Worm (Caenorhabditis elegans) whole organism, late embryonic: ENCODE measurements around the gene E02C12.11.
A peak's percentile ranks its signal among the peaks of the same experiment; 100 is the strongest.

Experiments used
- C38D4.7 ChIP-seq: fragments of 200-800 bp; sonication (Bioruptor generic); optimal IDR thresholded peaks from 2 replicates; lab custom pipeline; 2018; ENCODE audit warnings: mild to moderate bottlenecking, missing genetic modification characterization, moderate library complexity, missing compliant biosample characterization
- F13H6.1 ChIP-seq: sonication (generic microtip); optimal IDR thresholded peaks from 2 replicates; lab custom pipeline; 2016; ENCODE audit warnings: missing genetic modification characterization, missing compliant biosample characterization
- K02D7.2 ChIP-seq: sonication (generic microtip); optimal IDR thresholded peaks from 2 replicates; lab custom pipeline; 2017; ENCODE audit warnings: mild to moderate bottlenecking, missing genetic modification characterization, missing compliant biosample characterization
- K09A11.1 ChIP-seq: sonication (generic microtip); optimal IDR thresholded peaks from 2 replicates; lab custom pipeline; 2017; ENCODE audit warnings: antibody characterized with exemption, mild to moderate bottlenecking, missing genetic modification characterization, missing compliant biosample characterization; ENCODE audit not compliant: insufficient read depth
- T23F11.4 ChIP-seq: fragments of 200-800 bp; sonication (Bioruptor generic); optimal IDR thresholded peaks from 2 replicates; lab custom pipeline; 2018; ENCODE audit warnings: mild to moderate bottlenecking, missing genetic modification characterization, missing compliant biosample characterization
- ahr-1 ChIP-seq: sonication (generic microtip); optimal IDR thresholded peaks from 2 replicates; lab custom pipeline; 2016; ENCODE audit warnings: missing genetic modification characterization, missing compliant biosample characterization
- ama-1 ChIP-seq: fragments of 150-350 bp; optimal IDR thresholded peaks from 2 replicates; lab custom pipeline; 2014
- ceh-18 ChIP-seq: sonication (generic microtip); optimal IDR thresholded peaks from 2 replicates; lab custom pipeline; 2016; ENCODE audit warnings: missing genetic modification characterization, missing compliant biosample characterization
- ceh-2 ChIP-seq: sonication (generic microtip); optimal IDR thresholded peaks from 2 replicates; lab custom pipeline; 2016; ENCODE audit warnings: missing genotype, missing genetic modification characterization, missing compliant biosample characterization
- ceh-22 ChIP-seq: sonication (generic microtip); optimal IDR thresholded peaks from 2 replicates; lab custom pipeline; 2017; ENCODE audit warnings: missing biosample characterization, missing genetic modification characterization
- ceh-24 ChIP-seq: sonication (generic microtip); optimal IDR thresholded peaks from 2 replicates; lab custom pipeline; 2016; ENCODE audit warnings: mild to moderate bottlenecking, missing genetic modification characterization, missing compliant biosample characterization
- ceh-45 ChIP-seq: fragments of 200-800 bp; sonication (Bioruptor generic); IDR thresholded peaks from 2 replicates; pipeline ENCODE4 v1.3.6; 2022; ENCODE audit warnings: missing genetic modification reagents, missing genetic modification characterization, missing compliant biosample characterization
- ceh-48 ChIP-seq: sonication (generic microtip); optimal IDR thresholded peaks from 2 replicates; lab custom pipeline; 2016; ENCODE audit warnings: missing genetic modification characterization, inconsistent platforms, missing compliant biosample characterization
- ceh-9 ChIP-seq: sonication (generic microtip); optimal IDR thresholded peaks from 2 replicates; lab custom pipeline; 2016; ENCODE audit warnings: mild to moderate bottlenecking, missing genetic modification characterization, inconsistent platforms, missing compliant biosample characterization
- che-1 ChIP-seq: sonication (generic microtip); optimal IDR thresholded peaks from 2 replicates; lab custom pipeline; 2016; ENCODE audit warnings: mild to moderate bottlenecking, missing genetic modification characterization, missing compliant biosample characterization
- dmd-4 ChIP-seq: sonication (generic microtip); optimal IDR thresholded peaks from 2 replicates; lab custom pipeline; 2016; ENCODE audit warnings: borderline replicate concordance, missing genetic modification characterization, missing compliant biosample characterization
- dve-1 ChIP-seq: sonication (generic microtip); optimal IDR thresholded peaks from 2 replicates; lab custom pipeline; 2017; ENCODE audit warnings: antibody characterized with exemption, mild to moderate bottlenecking, missing genetic modification characterization, missing compliant biosample characterization
- elt-4 ChIP-seq: sonication (generic microtip); optimal IDR thresholded peaks from 2 replicates; lab custom pipeline; 2016; ENCODE audit warnings: missing genetic modification characterization, missing compliant biosample characterization
- ets-4 ChIP-seq: sonication (generic microtip); optimal IDR thresholded peaks from 2 replicates; lab custom pipeline; 2016; ENCODE audit warnings: missing genetic modification characterization, missing compliant biosample characterization
- eyg-1 ChIP-seq: sonication (generic microtip); optimal IDR thresholded peaks from 2 replicates; lab custom pipeline; 2016; ENCODE audit warnings: missing genotype, missing genetic modification characterization, missing compliant biosample characterization
- gmeb-2 ChIP-seq: sonication (generic microtip); optimal IDR thresholded peaks from 2 replicates; lab custom pipeline; 2016; ENCODE audit warnings: missing genetic modification characterization, inconsistent platforms, missing compliant biosample characterization
- hlh-13 ChIP-seq: fragments of 200-800 bp; sonication (Bioruptor generic); optimal IDR thresholded peaks from 2 replicates; lab custom pipeline; 2018; ENCODE audit warnings: mild to moderate bottlenecking, missing genetic modification characterization, missing compliant biosample characterization
- hlh-15 ChIP-seq: sonication (generic microtip); optimal IDR thresholded peaks from 2 replicates; lab custom pipeline; 2016; ENCODE audit warnings: missing genetic modification characterization, missing compliant biosample characterization
- hlh-6 ChIP-seq: sonication (generic microtip); optimal IDR thresholded peaks from 2 replicates; lab custom pipeline; 2016; ENCODE audit warnings: missing genotype, missing genetic modification characterization, missing compliant biosample characterization
- hlh-8 ChIP-seq: sonication (generic microtip); optimal IDR thresholded peaks from 2 replicates; lab custom pipeline; 2016; ENCODE audit warnings: missing genotype, missing genetic modification characterization, missing compliant biosample characterization
- lin-11 ChIP-seq: fragments of 200-800 bp; sonication (Bioruptor generic); optimal IDR thresholded peaks from 2 replicates; lab custom pipeline; 2018; ENCODE audit warnings: mild to moderate bottlenecking, missing genetic modification characterization, missing compliant biosample characterization
- nfya-1 ChIP-seq: sonication (generic microtip); optimal IDR thresholded peaks from 2 replicates; lab custom pipeline; 2017; ENCODE audit warnings: missing genetic modification characterization, mild to moderate bottlenecking, missing compliant biosample characterization, antibody characterized with exemption, moderate library complexity
- nhr-232 ChIP-seq: sonication (generic microtip); optimal IDR thresholded peaks from 2 replicates; lab custom pipeline; 2016; ENCODE audit warnings: missing genetic modification characterization, missing compliant biosample characterization
- odd-2 ChIP-seq: sonication (generic microtip); optimal IDR thresholded peaks from 2 replicates; lab custom pipeline; 2017; ENCODE audit warnings: antibody characterized with exemption, mild to moderate bottlenecking, missing genetic modification characterization, missing compliant biosample characterization
- pag-3 ChIP-seq: sonication (generic microtip); optimal IDR thresholded peaks from 2 replicates; lab custom pipeline; 2016; ENCODE audit warnings: missing compliant biosample characterization, missing genetic modification characterization, borderline replicate concordance
- pat-9 ChIP-seq: fragments of 200-800 bp; sonication (Bioruptor generic); optimal IDR thresholded peaks from 2 replicates; lab custom pipeline; 2018; ENCODE audit warnings: mild to moderate bottlenecking, missing genetic modification characterization, moderate library complexity, missing compliant biosample characterization
- pax-1 ChIP-seq: fragments of 150-350 bp; optimal IDR thresholded peaks from 2 replicates; lab custom pipeline; 2014; ENCODE audit warnings: missing biosample characterization, missing genetic modification characterization
- pha-2 ChIP-seq: sonication (generic microtip); optimal IDR thresholded peaks from 2 replicates; lab custom pipeline; 2017; ENCODE audit warnings: mild to moderate bottlenecking, missing genetic modification characterization, missing compliant biosample characterization
- pha-4 ChIP-seq: fragments of 150-350 bp; optimal IDR thresholded peaks from 2 replicates; lab custom pipeline; 2018; ENCODE audit warnings: missing biosample characterization, missing genetic modification reagents, missing genetic modification characterization
- pqm-1 ChIP-seq: sonication (generic microtip); optimal IDR thresholded peaks from 2 replicates; lab custom pipeline; 2016; ENCODE audit warnings: missing genetic modification characterization, missing compliant biosample characterization
- pros-1 ChIP-seq: fragments of 150-350 bp; optimal IDR thresholded peaks from 2 replicates; lab custom pipeline; 2014; ENCODE audit warnings: missing biosample characterization, missing genetic modification reagents, missing genetic modification characterization
- ref-2 ChIP-seq: sonication (generic microtip); optimal IDR thresholded peaks from 2 replicates; lab custom pipeline; 2016; ENCODE audit warnings: missing genetic modification characterization, missing compliant biosample characterization
- sdc-2 ChIP-seq: sonication (generic microtip); optimal IDR thresholded peaks from 2 replicates; lab custom pipeline; 2016; ENCODE audit warnings: missing genotype, missing genetic modification characterization, missing compliant biosample characterization
- sox-2 ChIP-seq: fragments of 200-800 bp; sonication (Bioruptor generic); IDR thresholded peaks from 2 replicates; pipeline ENCODE4 v1.3.6; 2022; ENCODE audit warnings: missing genetic modification reagents, missing genetic modification characterization, missing compliant biosample characterization
- sox-4 ChIP-seq: sonication (generic microtip); optimal IDR thresholded peaks from 2 replicates; lab custom pipeline; 2017; ENCODE audit warnings: mild to moderate bottlenecking, missing genetic modification characterization, inconsistent platforms, missing compliant biosample characterization
- tbx-7 ChIP-seq: sonication (generic microtip); optimal IDR thresholded peaks from 2 replicates; lab custom pipeline; 2016; ENCODE audit warnings: missing genotype, missing genetic modification characterization, missing compliant biosample characterization
- unc-3 ChIP-seq, 2 experiments: fragments of 200-800 bp in 1 of 2; sonication (Bioruptor generic) in 1 of 2; sonication (generic microtip) in 1 of 2; conservative IDR thresholded peaks in 1 of 2; optimal IDR thresholded peaks in 1 of 2; 2 replicates each; pipeline versions ENCODE4 v1.3.6 to Lab custom; 2016 to 2022; ENCODE audit warnings: missing compliant biosample characterization in 2 of 2, missing genetic modification characterization in 2 of 2, missing genetic modification reagents in 1 of 2
- unc-55 ChIP-seq: sonication (generic microtip); optimal IDR thresholded peaks from 2 replicates; lab custom pipeline; 2017; ENCODE audit warnings: missing biosample characterization, missing genetic modification reagents, missing genetic modification characterization
- ztf-16 ChIP-seq: sonication (generic microtip); optimal IDR thresholded peaks from 2 replicates; lab custom pipeline; 2017; ENCODE audit warnings: missing genetic modification characterization, missing compliant biosample characterization

The E02C12.11 gene

DNA sequence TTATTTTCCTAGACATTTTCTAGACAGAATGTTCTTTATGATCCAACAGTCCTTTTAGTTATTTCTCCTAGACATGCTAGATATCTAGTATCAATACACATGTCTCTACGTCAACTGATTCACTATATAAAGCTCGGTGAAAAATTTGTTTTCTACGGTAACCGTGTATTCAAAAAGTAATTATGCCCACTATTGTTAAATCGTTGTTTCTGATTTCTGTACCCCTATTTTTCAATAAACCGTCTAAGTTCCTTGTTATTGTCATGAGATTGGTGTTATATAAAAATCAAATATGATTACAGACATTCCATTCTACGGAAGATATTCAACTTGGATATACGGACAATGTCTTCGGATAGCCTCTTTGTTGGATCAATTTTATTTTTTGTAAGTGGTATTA, 26.8 kb downstream of the E02C12.11 start, which contains the start of gene srx-46:
Gene srx-46 (plus strand): TSS at position 301 of the 400 bp plus-strand sequence.
- TF ChIP-seq nhr-232 (no peak), unc-55 (no peak), K02D7.2 (tag; lab: Kevin White, UChicago) (no peak), ceh-48 (tag; lab: Kevin White, UChicago) (no peak), ceh-22 (no peak), lin-11 (no peak), pros-1 (tag; lab: Kevin White, UChicago) (no peak), ama-1 (lab: Kevin White, UChicago) (no peak), ceh-45 (GFP tag; lab: Robert Waterston, UW) (no peak), hlh-6 (tag; lab: Kevin White, UChicago) (no peak), tbx-7 (tag; lab: Kevin White, UChicago) (no peak), che-1 (tag; lab: Kevin White, UChicago) (no peak), ztf-16 (tag; lab: Kevin White, UChicago) (no peak), ceh-2 (tag; lab: Kevin White, UChicago) (no peak), dve-1 (tag; lab: Kevin White, UChicago) (no peak), hlh-15 (tag; lab: Kevin White, UChicago) (no peak)
- TF ChIP-seq, all 69 proteins: peak for 0

ce11 chrV:9349687-9350086, 30.0 kb downstream of the E02C12.11 start, which contains the start of gene srx-47:
TSS of gene srx-47 (plus strand) at chrV:9349987.
- no peak for TF ChIP-seq F13H6.1 (tag; lab: Kevin White, UChicago)
- no peak for TF ChIP-seq hlh-6 (tag; lab: Kevin White, UChicago)
- TF ChIP-seq ceh-18 (tag; lab: Kevin White, UChicago): no peak
- TF ChIP-seq ama-1 (lab: Kevin White, UChicago): no peak
- TF ChIP-seq pha-4 (tag; lab: Kevin White, UChicago): no peak
- TF ChIP-seq unc-3 (GFP tag; conservative IDR thresholded peaks at IDR 0.05; lab: Robert Waterston, UW): no peak
- TF ChIP-seq unc-3 (tag; optimal IDR thresholded peaks at IDR 0.05; lab: Kevin White, UChicago): no peak
- no peak for TF ChIP-seq elt-4 (tag; lab: Kevin White, UChicago)
- TF ChIP-seq hlh-15 (tag; lab: Kevin White, UChicago): no peak
- no peak for TF ChIP-seq ceh-48 (tag; lab: Kevin White, UChicago)
- TF ChIP-seq tbx-7 (tag; lab: Kevin White, UChicago): no peak
- TF ChIP-seq odd-2 (tag; lab: Kevin White, UChicago): no peak
- no peak for TF ChIP-seq ztf-16 (tag; lab: Kevin White, UChicago)
- TF ChIP-seq K02D7.2 (tag; lab: Kevin White, UChicago): no peak
- no peak for TF ChIP-seq hlh-13
- no peak for TF ChIP-seq nfya-1 (tag; lab: Kevin White, UChicago)
- no peak for TF ChIP-seq gmeb-2 (tag; lab: Kevin White, UChicago)
- no peak for TF ChIP-seq lin-11
- no peak for TF ChIP-seq ref-2
- no peak for TF ChIP-seq pha-2 (tag; lab: Kevin White, UChicago)
- TF ChIP-seq, all 69 proteins: peak for 0

ce11 chrV:9346804-9347203, 32.9 kb downstream of the E02C12.11 start, which contains the start of the genes K07B1.7 and try-5:
TSS of gene K07B1.7 (minus strand) at chrV:9346962.
TSS of gene try-5 (plus strand) at chrV:9347044.
- no peak for TF ChIP-seq tbx-7 (tag; lab: Kevin White, UChicago)
- no peak for TF ChIP-seq ahr-1 (tag; lab: Kevin White, UChicago)
- TF ChIP-seq elt-4 (tag; lab: Kevin White, UChicago): no peak
- peak; percentile 47 for TF ChIP-seq pax-1 (tag; lab: Kevin White, UChicago)
- no peak for TF ChIP-seq ceh-18 (tag; lab: Kevin White, UChicago)
- TF ChIP-seq hlh-15 (tag; lab: Kevin White, UChicago): no peak
- no peak for TF ChIP-seq pha-4 (tag; lab: Kevin White, UChicago)
- no peak for TF ChIP-seq gmeb-2 (tag; lab: Kevin White, UChicago)
- TF ChIP-seq odd-2 (tag; lab: Kevin White, UChicago): no peak
- no peak for TF ChIP-seq eyg-1
- TF ChIP-seq dmd-4 (tag; lab: Kevin White, UChicago): no peak
- TF ChIP-seq sox-2 (GFP tag; lab: Robert Waterston, UW): no peak
- no peak for TF ChIP-seq K09A11.1 (tag; lab: Kevin White, UChicago)
- no peak for TF ChIP-seq ceh-24 (tag; lab: Kevin White, UChicago)
- no peak for TF ChIP-seq C38D4.7 (GFP tag; lab: Kevin White, UChicago)
- no peak for TF ChIP-seq sdc-2 (tag; lab: Kevin White, UChicago)
- no peak for TF ChIP-seq ets-4
- no peak for TF ChIP-seq nhr-232
- TF ChIP-seq ama-1 (lab: Kevin White, UChicago): no peak
- no peak for TF ChIP-seq hlh-6 (tag; lab: Kevin White, UChicago)
- no peak for TF ChIP-seq F13H6.1 (tag; lab: Kevin White, UChicago)
- no peak for TF ChIP-seq hlh-8 (tag; lab: Kevin White, UChicago)
- TF ChIP-seq pag-3: no peak
- no peak for TF ChIP-seq sox-4
- no peak for TF ChIP-seq T23F11.4 (GFP tag; lab: Kevin White, UChicago)
- TF ChIP-seq nfya-1 (tag; lab: Kevin White, UChicago): peak; percentile 21
- TF ChIP-seq pros-1 (tag; lab: Kevin White, UChicago): no peak
- no peak for TF ChIP-seq dve-1 (tag; lab: Kevin White, UChicago)
- no peak for TF ChIP-seq ceh-9 (tag; lab: Kevin White, UChicago)
- TF ChIP-seq ceh-48 (tag; lab: Kevin White, UChicago): peak; percentile 77
- no peak for TF ChIP-seq pqm-1 (tag; lab: Kevin White, UChicago)
- no peak for TF ChIP-seq che-1 (tag; lab: Kevin White, UChicago)
- TF ChIP-seq pat-9: no peak
- TF ChIP-seq ceh-45 (GFP tag; lab: Robert Waterston, UW): no peak
